Fruit fly (Drosophila melanogaster) whole organism, wandering third instar larva: ENCODE measurements around the gene Mocs1.

Source experiments
- Dfd ChIP-seq: fragments of >200 bp; optimal IDR thresholded peaks from 2 replicates; lab custom pipeline; 2017; ENCODE audit warnings: missing biosample characterization, missing genetic modification characterization
- Dif ChIP-seq: fragments of 200-275, 200-300 bp; sonication (Bioruptor generic); optimal IDR thresholded peaks from 2 replicates; lab custom pipeline; 2018; ENCODE audit warnings: missing biosample characterization, missing genetic modification characterization; ENCODE audit not compliant: partially characterized antibody
- Hr78 ChIP-seq: fragments of >200 bp; optimal IDR thresholded peaks from 2 replicates; lab custom pipeline; 2017; ENCODE audit warnings: missing biosample characterization, missing genetic modification characterization
- Myc ChIP-seq: fragments of >200 bp; optimal IDR thresholded peaks from 2 replicates; lab custom pipeline; 2017
- Vsx2 ChIP-seq: fragments of 200-300, 225-300 bp; sonication (Bioruptor generic); optimal IDR thresholded peaks from 2 replicates; lab custom pipeline; 2018; ENCODE audit warnings: missing biosample characterization, missing genetic modification characterization; ENCODE audit not compliant: partially characterized antibody
- br ChIP-seq: fragments of 200-800 bp; sonication (Bioruptor generic); optimal IDR thresholded peaks from 2 replicates; lab custom pipeline; 2016; ENCODE audit warnings: missing biosample characterization, missing genetic modification characterization
- brk ChIP-seq: fragments of 200-800 bp; sonication (Bioruptor generic); optimal IDR thresholded peaks from 2 replicates; lab custom pipeline; 2016; ENCODE audit warnings: missing biosample characterization, mild to moderate bottlenecking, missing genetic modification characterization
- fru ChIP-seq: fragments of 200-800 bp; sonication (Bioruptor generic); optimal IDR thresholded peaks from 3 replicates; lab custom pipeline; 2016; ENCODE audit warnings: missing biosample characterization, mild to moderate bottlenecking, missing genetic modification characterization
- pan ChIP-seq: fragments of >200 bp; optimal IDR thresholded peaks from 2 replicates; lab custom pipeline; 2017
- rgr ChIP-seq: fragments of 200-800 bp; sonication (Bioruptor generic); optimal IDR thresholded peaks from 3 replicates; lab custom pipeline; 2016; ENCODE audit warnings: missing biosample characterization, mild to moderate bottlenecking, missing genetic modification characterization
- sv ChIP-seq: fragments of 200-800 bp; sonication (Bioruptor generic); optimal IDR thresholded peaks from 3 replicates; lab custom pipeline; 2016; ENCODE audit warnings: missing biosample characterization, missing genetic modification characterization
- tai ChIP-seq: sonication (Bioruptor generic); optimal IDR thresholded peaks from 2 replicates; lab custom pipeline; 2016; ENCODE audit warnings: missing biosample characterization, missing genetic modification characterization
- usp ChIP-seq: fragments of >200 bp; optimal IDR thresholded peaks from 2 replicates; lab custom pipeline; 2017; ENCODE audit warnings: missing biosample characterization, missing genetic modification characterization

dm6 chr3L:11102930-11103329, 32.6 kb downstream of the Mocs1 start, which contains the start of gene Elo68alpha:
- TF ChIP-seq br (GFP tag; lab: Kevin White, UChicago): no peak
- no peak for TF ChIP-seq sv (GFP tag; lab: Kevin White, UChicago)
- TF ChIP-seq Dif (GFP tag; lab: Kevin White, UChicago): no peak
- TF ChIP-seq fru: no peak
- no peak for TF ChIP-seq pan (lab: Kevin White, UChicago)
- no peak for TF ChIP-seq Hr78 (GFP tag; lab: Kevin White, UChicago)
- TF ChIP-seq Myc (lab: Kevin White, UChicago): no peak
- no peak for TF ChIP-seq brk (GFP tag; lab: Kevin White, UChicago)
- no peak for TF ChIP-seq Dfd (GFP tag; lab: Kevin White, UChicago)
- no peak for TF ChIP-seq Vsx2 (GFP tag; lab: Kevin White, UChicago)
- TF ChIP-seq rgr (GFP tag; lab: Kevin White, UChicago): no peak
- TF ChIP-seq tai (GFP tag; lab: Kevin White, UChicago): no peak
- no peak for TF ChIP-seq usp (GFP tag; lab: Kevin White, UChicago)
